Fruit fly (Drosophila melanogaster) whole organism, wandering third instar larva: ENCODE data around the gene SMC6.
A peak's percentile ranks its signal among the peaks of the same experiment; 100 is the strongest.

Experiments used
- Abd-B ChIP-seq: fragments of >200 bp; optimal IDR thresholded peaks from 2 replicates; lab custom pipeline; 2017; ENCODE audit warnings: missing biosample characterization, missing genetic modification characterization
- CG32264 ChIP-seq: fragments of 200-800 bp; sonication (Bioruptor generic); optimal IDR thresholded peaks from 2 replicates; lab custom pipeline; 2016; ENCODE audit warnings: missing biosample characterization, missing genetic modification characterization
- CG9705 ChIP-seq: fragments of 200-800 bp; sonication (Bioruptor generic); optimal IDR thresholded peaks from 2 replicates; lab custom pipeline; 2018; ENCODE audit warnings: missing biosample characterization, mild to moderate bottlenecking, missing genetic modification characterization
- Dfd ChIP-seq: fragments of >200 bp; optimal IDR thresholded peaks from 2 replicates; lab custom pipeline; 2017; ENCODE audit warnings: missing biosample characterization, missing genetic modification characterization
- Dif ChIP-seq: fragments of 200-275, 200-300 bp; sonication (Bioruptor generic); optimal IDR thresholded peaks from 2 replicates; lab custom pipeline; 2018; ENCODE audit warnings: missing biosample characterization, missing genetic modification characterization; ENCODE audit not compliant: partially characterized antibody
- HLH106 ChIP-seq: fragments of 200-800 bp; optimal IDR thresholded peaks from 3 replicates; lab custom pipeline; 2019; ENCODE audit warnings: missing biosample characterization, mild to moderate bottlenecking, missing genetic modification characterization, moderate library complexity
- Hnf4 ChIP-seq: fragments of 200-800 bp; sonication (Bioruptor generic); optimal IDR thresholded peaks from 2 replicates; lab custom pipeline; 2016; ENCODE audit warnings: missing biosample characterization, mild to moderate bottlenecking, missing genetic modification characterization
- Hr78 ChIP-seq: fragments of >200 bp; optimal IDR thresholded peaks from 2 replicates; lab custom pipeline; 2017; ENCODE audit warnings: missing biosample characterization, missing genetic modification characterization
- Jra ChIP-seq: sonication (Bioruptor generic); optimal IDR thresholded peaks from 2 replicates; lab custom pipeline; 2016; ENCODE audit warnings: missing biosample characterization, missing genetic modification characterization
- Mio ChIP-seq: sonication (Bioruptor generic); optimal IDR thresholded peaks from 2 replicates; lab custom pipeline; 2016; ENCODE audit warnings: missing biosample characterization, missing genetic modification characterization
- Myc ChIP-seq: fragments of >200 bp; optimal IDR thresholded peaks from 2 replicates; lab custom pipeline; 2017
- OdsH ChIP-seq: fragments of 200-800 bp; sonication (Bioruptor generic); optimal IDR thresholded peaks from 2 replicates; lab custom pipeline; 2016; ENCODE audit warnings: missing biosample characterization, mild to moderate bottlenecking, missing genetic modification characterization
- Rel ChIP-seq, 2 experiments: fragments of 200-800 bp; sonication (Bioruptor generic) in 1 of 2; optimal IDR thresholded peaks; 2 replicates in 1 of 2; 3 replicates in 1 of 2; lab custom pipeline; 2016 to 2019; ENCODE audit warnings: mild to moderate bottlenecking in 2 of 2, missing biosample characterization in 2 of 2, missing genetic modification characterization in 2 of 2, moderate library complexity in 1 of 2
- Sp1 ChIP-seq: fragments of 200-800 bp; sonication (Bioruptor generic); optimal IDR thresholded peaks from 3 replicates; lab custom pipeline; 2019; ENCODE audit warnings: missing biosample characterization, mild to moderate bottlenecking, missing genetic modification characterization, moderate library complexity
- Vsx2 ChIP-seq: fragments of 200-300, 225-300 bp; sonication (Bioruptor generic); optimal IDR thresholded peaks from 2 replicates; lab custom pipeline; 2018; ENCODE audit warnings: missing biosample characterization, missing genetic modification characterization; ENCODE audit not compliant: partially characterized antibody
- br ChIP-seq: fragments of 200-800 bp; sonication (Bioruptor generic); optimal IDR thresholded peaks from 2 replicates; lab custom pipeline; 2016; ENCODE audit warnings: missing biosample characterization, missing genetic modification characterization
- brk ChIP-seq: fragments of 200-800 bp; sonication (Bioruptor generic); optimal IDR thresholded peaks from 2 replicates; lab custom pipeline; 2016; ENCODE audit warnings: missing biosample characterization, mild to moderate bottlenecking, missing genetic modification characterization
- dl ChIP-seq, 2 experiments: fragments of 175-275, 200-275 bp in 1 of 2; fragments of 200-275 bp in 1 of 2; sonication (Bioruptor generic); optimal IDR thresholded peaks; lab custom pipeline; 2018; ENCODE audit warnings: mild to moderate bottlenecking in 2 of 2, missing biosample characterization in 2 of 2, missing genetic modification characterization in 2 of 2, moderate library complexity in 2 of 2; ENCODE audit not compliant: partially characterized antibody in 2 of 2, insufficient read depth in 1 of 2
- dmrt93B ChIP-seq: fragments of 200-800 bp; sonication (Bioruptor generic); optimal IDR thresholded peaks from 2 replicates; lab custom pipeline; 2018; ENCODE audit warnings: missing biosample characterization, mild to moderate bottlenecking, missing genetic modification characterization
- dsf ChIP-seq: sonication (Bioruptor generic); optimal IDR thresholded peaks from 2 replicates; lab custom pipeline; 2016; ENCODE audit warnings: missing biosample characterization, missing genetic modification characterization, borderline replicate concordance
- ey ChIP-seq: fragments of 200-800 bp; sonication (Bioruptor generic); optimal IDR thresholded peaks from 2 replicates; lab custom pipeline; 2016; ENCODE audit warnings: missing biosample characterization, missing genetic modification characterization
- foxo ChIP-seq, 2 experiments: fragments of 200-800 bp; sonication (Bioruptor generic); optimal IDR thresholded peaks; 2 replicates in 1 of 2; 3 replicates in 1 of 2; lab custom pipeline; 2016 to 2017; ENCODE audit warnings: missing biosample characterization in 2 of 2, missing genetic modification characterization in 2 of 2
- fru ChIP-seq: fragments of 200-800 bp; sonication (Bioruptor generic); optimal IDR thresholded peaks from 3 replicates; lab custom pipeline; 2016; ENCODE audit warnings: missing biosample characterization, mild to moderate bottlenecking, missing genetic modification characterization
- h ChIP-seq: fragments of 200-800 bp; sonication (Bioruptor generic); optimal IDR thresholded peaks from 3 replicates; lab custom pipeline; 2016; ENCODE audit warnings: missing biosample characterization, mild to moderate bottlenecking, missing genetic modification characterization
- jim ChIP-seq: fragments of 175-275, 200-325 bp; sonication (Bioruptor generic); optimal IDR thresholded peaks from 2 replicates; lab custom pipeline; 2016; ENCODE audit warnings: missing biosample characterization, mild to moderate bottlenecking, missing genetic modification characterization
- lola ChIP-seq: fragments of >200 bp; optimal IDR thresholded peaks from 2 replicates; lab custom pipeline; 2017; ENCODE audit warnings: missing biosample characterization, missing genetic modification characterization
- pan ChIP-seq: fragments of >200 bp; optimal IDR thresholded peaks from 2 replicates; lab custom pipeline; 2017
- psq ChIP-seq: fragments of 200-800 bp; sonication (Bioruptor generic); optimal IDR thresholded peaks from 3 replicates; lab custom pipeline; 2017; ENCODE audit warnings: missing biosample characterization, mild to moderate bottlenecking, missing genetic modification characterization, moderate library complexity
- rgr ChIP-seq: fragments of 200-800 bp; sonication (Bioruptor generic); optimal IDR thresholded peaks from 3 replicates; lab custom pipeline; 2016; ENCODE audit warnings: missing biosample characterization, mild to moderate bottlenecking, missing genetic modification characterization
- sage ChIP-seq: fragments of 200-800 bp; sonication (Bioruptor generic); optimal IDR thresholded peaks from 2 replicates; lab custom pipeline; 2016; ENCODE audit warnings: missing biosample characterization, mild to moderate bottlenecking, missing genetic modification characterization
- sv ChIP-seq: fragments of 200-800 bp; sonication (Bioruptor generic); optimal IDR thresholded peaks from 3 replicates; lab custom pipeline; 2016; ENCODE audit warnings: missing biosample characterization, missing genetic modification characterization
- tai ChIP-seq: sonication (Bioruptor generic); optimal IDR thresholded peaks from 2 replicates; lab custom pipeline; 2016; ENCODE audit warnings: missing biosample characterization, missing genetic modification characterization
- usp ChIP-seq: fragments of >200 bp; optimal IDR thresholded peaks from 2 replicates; lab custom pipeline; 2017; ENCODE audit warnings: missing biosample characterization, missing genetic modification characterization
- woc ChIP-seq: sonication (Bioruptor generic); optimal IDR thresholded peaks from 2 replicates; lab custom pipeline; 2016; ENCODE audit warnings: missing biosample characterization, mild to moderate bottlenecking, missing genetic modification characterization

The SMC6 gene

DNA sequence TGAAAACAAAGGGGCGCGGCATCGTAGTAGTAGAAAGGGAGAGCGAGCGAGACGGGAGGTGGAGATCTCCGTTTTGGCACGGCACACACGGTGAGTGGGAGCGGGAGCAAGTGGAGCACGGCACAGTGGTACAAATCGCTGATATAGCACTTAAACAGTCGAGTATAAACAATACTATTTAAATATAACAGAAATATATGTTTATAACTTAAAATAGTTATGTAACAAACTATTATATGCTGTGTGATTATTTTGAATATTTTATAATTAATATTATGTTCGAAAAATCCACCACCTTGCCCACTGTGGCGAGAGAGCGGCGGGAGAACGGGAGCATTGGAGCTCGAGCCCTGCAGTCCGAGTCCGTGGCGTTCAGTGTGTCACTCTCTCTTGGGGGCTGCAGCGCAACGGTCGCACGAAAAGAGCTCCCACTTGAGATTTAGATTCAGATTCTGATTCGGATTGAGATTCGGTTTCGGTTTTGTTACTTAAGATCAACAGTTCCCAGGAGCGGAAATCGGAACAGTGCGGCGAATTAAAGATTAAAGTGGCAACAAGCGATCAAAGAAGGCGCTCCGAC is 52.1 kb downstream of the SMC6 start, which contains the start of gene Kal1:
Gene Kal1 (plus strand): TSS at position 383 of the 580 bp plus-strand sequence.
- TF ChIP-seq HLH106 (tag; lab: Kevin White, UChicago): peak; percentile 98
- TF ChIP-seq usp (GFP tag; lab: Kevin White, UChicago): no peak
- peak; percentile 95 for TF ChIP-seq sage (GFP tag; lab: Kevin White, UChicago)
- TF ChIP-seq CG9705: peak; percentile 91
- TF ChIP-seq Hnf4 (GFP tag; lab: Kevin White, UChicago): peak; percentile 93
- peak; percentile 65 for TF ChIP-seq sv (GFP tag; lab: Kevin White, UChicago)
- TF ChIP-seq ey (GFP tag; lab: Kevin White, UChicago): peak; percentile 90
- TF ChIP-seq fru: peak; percentile 96
- no peak for TF ChIP-seq Hr78 (GFP tag; lab: Kevin White, UChicago)
- peak; percentile 98 for TF ChIP-seq OdsH (GFP tag; lab: Kevin White, UChicago)
- TF ChIP-seq br (GFP tag; lab: Kevin White, UChicago): peak; percentile 93
- peak; percentile 94 for TF ChIP-seq dmrt93B (GFP tag; lab: Kevin White, UChicago)
- no peak for TF ChIP-seq lola
- peak; percentile 98 for TF ChIP-seq rgr (GFP tag; lab: Kevin White, UChicago)
- peak; percentile 80 for TF ChIP-seq Jra (GFP tag; lab: Kevin White, UChicago)
- peak; percentile 72 for TF ChIP-seq dsf (GFP tag; lab: Kevin White, UChicago)
- peak; percentile 84 for TF ChIP-seq CG32264 (GFP tag; lab: Kevin White, UChicago)
- no peak for TF ChIP-seq Dfd (GFP tag; lab: Kevin White, UChicago)
- TF ChIP-seq Rel (GFP tag; optimal IDR thresholded peaks at IDR 0.05; lab: Kevin White, UChicago): peak; percentile 98
- TF ChIP-seq Rel (tag; optimal IDR thresholded peaks at IDR 0.05; lab: Kevin White, UChicago): peak; percentile 88
- TF ChIP-seq Mio: peak; percentile 60
- TF ChIP-seq Abd-B (GFP tag; lab: Kevin White, UChicago): no peak
- peak in 1 of 2 experiments; percentile 50 for TF ChIP-seq dl (GFP tag; optimal IDR thresholded peaks at IDR 0.05; lab: Kevin White, UChicago; ENCODE audit: insufficient read depth in 1 of 2, partially characterized antibody in 2 of 2)
- peak; percentile 99 for TF ChIP-seq Sp1
- TF ChIP-seq brk (GFP tag; lab: Kevin White, UChicago): peak; percentile 96
- TF ChIP-seq psq: peak; percentile 96
- no peak for TF ChIP-seq Myc (lab: Kevin White, UChicago)
- TF ChIP-seq Dif (GFP tag; lab: Kevin White, UChicago): peak; percentile 55
- TF ChIP-seq h (GFP tag; lab: Kevin White, UChicago): peak; percentile 98
- TF ChIP-seq woc (GFP tag; lab: Kevin White, UChicago): peak; percentile 85
- TF ChIP-seq pan (lab: Kevin White, UChicago): no peak
- TF ChIP-seq foxo (GFP tag; optimal IDR thresholded peaks at IDR 0.05; lab: Kevin White, UChicago): peak; percentile 7 to 98

DNA sequence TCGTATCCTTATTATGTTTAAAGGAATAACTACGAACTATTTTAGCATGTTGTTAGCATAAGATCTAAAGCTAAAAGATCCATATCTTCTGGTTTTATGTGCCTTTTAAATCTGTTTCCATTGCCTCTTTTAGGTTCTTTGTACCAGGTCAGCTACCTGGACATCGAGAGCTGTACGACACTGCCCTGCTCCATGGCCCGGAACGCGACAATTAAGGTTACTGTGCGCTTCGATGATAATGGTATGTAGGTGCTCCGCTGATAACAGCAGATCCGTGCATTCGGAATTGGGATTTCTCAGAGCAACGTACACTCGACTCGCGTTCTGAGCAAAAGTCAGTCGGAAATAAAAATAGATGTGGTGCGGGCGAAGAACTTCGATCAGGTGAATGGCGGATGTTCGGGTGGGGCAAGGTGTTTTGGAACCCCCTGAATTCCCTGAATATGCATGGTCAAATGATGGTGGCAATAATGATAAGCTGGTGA is 53.5 kb downstream of the SMC6 start:
- TF ChIP-seq Sp1: no peak
- TF ChIP-seq fru: no peak
- no peak for TF ChIP-seq tai (GFP tag; lab: Kevin White, UChicago)
- TF ChIP-seq Rel (GFP tag; optimal IDR thresholded peaks at IDR 0.05; lab: Kevin White, UChicago): no peak
- peak; percentile 92 for TF ChIP-seq Rel (tag; optimal IDR thresholded peaks at IDR 0.05; lab: Kevin White, UChicago)
- no peak for TF ChIP-seq jim (GFP tag; lab: Kevin White, UChicago)
- no peak for TF ChIP-seq Vsx2 (GFP tag; lab: Kevin White, UChicago)
- TF ChIP-seq pan (lab: Kevin White, UChicago): no peak
- no peak for TF ChIP-seq woc (GFP tag; lab: Kevin White, UChicago)
- no peak for TF ChIP-seq Hr78 (GFP tag; lab: Kevin White, UChicago)
- TF ChIP-seq, all 38 proteins: peak for 1
